Worm (Caenorhabditis elegans): ENCODE data around the gene W08G11.1.

ce11 chrV:16309523-16309922 is 37.3 kb upstream of the W08G11.1 start, which contains the start of gene oac-7:
- TF ChIP-seq nhr-11 (tag; optimal IDR thresholded peaks at IDR 0.05): no peak
- TF ChIP-seq dmd-4 (tag; optimal IDR thresholded peaks at IDR 0.05): no peak
- TF ChIP-seq lin-11 (tag; optimal IDR thresholded peaks at IDR 0.05): no peak
- no peak for TF ChIP-seq snpc-4 (tag; optimal IDR thresholded peaks at IDR 0.05)
- TF ChIP-seq mab-5 (tag; optimal IDR thresholded peaks at IDR 0.05): no peak
- TF ChIP-seq ama-1 (optimal IDR thresholded peaks at IDR 0.05): no peak
- TF ChIP-seq lsy-2 (tag; optimal IDR thresholded peaks at IDR 0.05): no peak
- TF ChIP-seq unc-39 (tag; optimal IDR thresholded peaks at IDR 0.05): no peak
- no peak for TF ChIP-seq nhr-25 (tag; optimal IDR thresholded peaks at IDR 0.05)
- no peak for TF ChIP-seq nhr-237 (tag; optimal IDR thresholded peaks at IDR 0.05)

Measured in whole organism, L2 larva.